Worm (Caenorhabditis elegans) whole organism, young adult: ENCODE data around the gene cyp-33A1.

Source experiments
- F49E8.2 ChIP-seq: sonication (generic microtip); optimal IDR thresholded peaks from 3 replicates; lab custom pipeline; 2017; ENCODE audit warnings: missing genetic modification characterization, mild to moderate bottlenecking, missing compliant biosample characterization, antibody characterized with exemption, moderate library complexity; ENCODE audit not compliant: insufficient read depth
- Y53G8AR.9 ChIP-seq: fragments of 200-800 bp; sonication (Bioruptor generic); conservative IDR thresholded peaks from 2 replicates; pipeline ENCODE4 v1.3.6; 2022; ENCODE audit warnings: missing genetic modification reagents, missing genetic modification characterization, missing compliant biosample characterization
- ceh-100 ChIP-seq: fragments of 200-800 bp; sonication (Bioruptor generic); IDR thresholded peaks from 2 replicates; pipeline ENCODE4 v1.3.6; 2022; ENCODE audit warnings: missing genetic modification reagents, missing genetic modification characterization, missing compliant biosample characterization
- fkh-3 ChIP-seq: sonication (generic microtip); optimal IDR thresholded peaks from 2 replicates; lab custom pipeline; 2016; ENCODE audit warnings: mild to moderate bottlenecking, missing genetic modification characterization, missing compliant biosample characterization
- nhr-90 ChIP-seq: sonication (generic microtip); optimal IDR thresholded peaks from 2 replicates; lab custom pipeline; 2016; ENCODE audit warnings: missing genotype, mild to moderate bottlenecking, missing genetic modification characterization, missing compliant biosample characterization
- pbrm-1 ChIP-seq: fragments of 200-800 bp; sonication (Bioruptor generic); IDR thresholded peaks from 2 replicates; pipeline ENCODE4 v1.3.6; 2022; ENCODE audit warnings: missing genetic modification reagents, missing genetic modification characterization, missing compliant biosample characterization
- rcor-1 ChIP-seq: fragments of 200-800 bp; sonication (Bioruptor generic); IDR thresholded peaks from 2 replicates; pipeline ENCODE4 v1.3.6; 2022; ENCODE audit warnings: missing genetic modification reagents, missing genetic modification characterization, missing compliant biosample characterization
- sdz-38 ChIP-seq: sonication (generic microtip); optimal IDR thresholded peaks from 2 replicates; lab custom pipeline; 2016; ENCODE audit warnings: missing genotype, missing genetic modification characterization, missing compliant biosample characterization
- snpc-1.1 ChIP-seq: sonication (generic microtip); optimal IDR thresholded peaks from 2 replicates; lab custom pipeline; 2017; ENCODE audit warnings: missing genetic modification characterization, mild to moderate bottlenecking, missing compliant biosample characterization, antibody characterized with exemption, moderate library complexity, missing genotype, missing genetic modification reagents; ENCODE audit not compliant: insufficient read depth

ce11 chrV:7716034-7716433, 34.8 kb upstream of the cyp-33A1 start, which contains the start of gene ZK105.12:
- TF ChIP-seq ceh-100 (GFP tag; lab: Robert Waterston, UW) (no peak), pbrm-1 (GFP tag; lab: Robert Waterston, UW) (no peak), snpc-1.1 (tag; lab: Kevin White, UChicago) (no peak), F49E8.2 (no peak), rcor-1 (GFP tag; lab: Robert Waterston, UW) (no peak), sdz-38 (no peak), nhr-90 (tag; lab: Kevin White, UChicago) (no peak), Y53G8AR.9 (GFP tag; lab: Robert Waterston, UW) (no peak), fkh-3 (no peak)
